Fruit fly (Drosophila melanogaster) whole organism, pupa: ENCODE measurements around the gene CG5849.

ENCODE experiments used
- CG10348 ChIP-seq: fragments of 200-800 bp; sonication (Bioruptor generic); IDR thresholded peaks from 2 replicates; pipeline ENCODE4 v1.3.6; 2022; ENCODE audit warnings: missing biosample characterization, missing genetic modification characterization
- CG12605 ChIP-seq: fragments of 200-800 bp; sonication (Bioruptor generic); IDR thresholded peaks from 2 replicates; pipeline ENCODE4 v1.3.6; 2022; ENCODE audit warnings: missing biosample characterization, missing genetic modification characterization
- CG13204 ChIP-seq: fragments of 200-800 bp; sonication (Bioruptor generic); optimal IDR thresholded peaks from 2 replicates; lab custom pipeline; 2018; ENCODE audit warnings: missing biosample characterization, mild to moderate bottlenecking, missing genetic modification characterization, moderate library complexity
- CG14655 ChIP-seq: fragments of 200-800 bp; sonication (Bioruptor generic); optimal IDR thresholded peaks from 3 replicates; lab custom pipeline; 2017; ENCODE audit warnings: mild to moderate bottlenecking, missing biosample characterization, missing genetic modification reagents, missing genetic modification characterization
- CG15710 ChIP-seq: fragments of 200-800 bp; sonication (Bioruptor generic); optimal IDR thresholded peaks from 2 replicates; lab custom pipeline; 2018; ENCODE audit warnings: missing biosample characterization, mild to moderate bottlenecking, missing genetic modification characterization, moderate library complexity
- CG17806 ChIP-seq: fragments of 200-800 bp; sonication (Bioruptor generic); optimal IDR thresholded peaks from 2 replicates; lab custom pipeline; 2018; ENCODE audit warnings: missing biosample characterization, mild to moderate bottlenecking, missing genetic modification characterization, moderate library complexity
- CG32121 ChIP-seq: fragments of 200-800 bp; sonication (Bioruptor generic); IDR thresholded peaks from 2 replicates; pipeline ENCODE4 v1.3.6; 2022; ENCODE audit warnings: missing biosample characterization, missing genetic modification characterization
- CG34367 ChIP-seq: fragments of 200-800 bp; sonication (Bioruptor generic); optimal IDR thresholded peaks from 2 replicates; lab custom pipeline; 2018; ENCODE audit warnings: missing biosample characterization, mild to moderate bottlenecking, missing genetic modification characterization
- CG4496 ChIP-seq: fragments of 200-800 bp; sonication (Bioruptor generic); IDR thresholded peaks from 3 replicates; pipeline ENCODE4 v1.3.6; 2022; ENCODE audit warnings: missing biosample characterization, missing genetic modification characterization
- CG8159 ChIP-seq: fragments of 200-800 bp; sonication (Bioruptor generic); optimal IDR thresholded peaks from 3 replicates; lab custom pipeline; 2018; ENCODE audit warnings: missing biosample characterization, mild to moderate bottlenecking, missing genetic modification characterization, moderate library complexity
- CG8301 ChIP-seq: fragments of 200-800 bp; sonication (Bioruptor generic); optimal IDR thresholded peaks from 2 replicates; lab custom pipeline; 2018; ENCODE audit warnings: missing biosample characterization, mild to moderate bottlenecking, missing genetic modification characterization
- CG9948 ChIP-seq: fragments of 200-800 bp; sonication (Bioruptor generic); optimal IDR thresholded peaks from 2 replicates; lab custom pipeline; 2018; ENCODE audit warnings: missing biosample characterization, mild to moderate bottlenecking, missing genetic modification characterization, moderate library complexity
- D1 ChIP-seq: fragments of 200-800 bp; sonication (Bioruptor generic); optimal IDR thresholded peaks from 2 replicates; lab custom pipeline; 2018; ENCODE audit warnings: missing biosample characterization, mild to moderate bottlenecking, missing genetic modification characterization, moderate library complexity
- EcR ChIP-seq: fragments of 200-800 bp; sonication (Bioruptor generic); optimal IDR thresholded peaks from 3 replicates; lab custom pipeline; 2019; ENCODE audit warnings: missing biosample characterization, missing genetic modification characterization, mild to moderate bottlenecking, moderate library complexity, missing genetic modification reagents
- Ets98B ChIP-seq: fragments of 200-800 bp; sonication (Bioruptor generic); IDR thresholded peaks from 2 replicates; pipeline ENCODE4 v1.3.6; 2022; ENCODE audit warnings: missing biosample characterization, missing genetic modification characterization
- Pif1A ChIP-seq: fragments of 200-800 bp; sonication (Bioruptor generic); optimal IDR thresholded peaks from 3 replicates; lab custom pipeline; 2016; ENCODE audit warnings: missing biosample characterization, missing genetic modification characterization
- Pif1B ChIP-seq: fragments of 200-800 bp; sonication (Bioruptor generic); optimal IDR thresholded peaks from 3 replicates; lab custom pipeline; 2016; ENCODE audit warnings: missing biosample characterization, missing genetic modification characterization
- Snoo ChIP-seq: fragments of 200-800 bp; sonication (Bioruptor generic); optimal IDR thresholded peaks from 3 replicates; lab custom pipeline; 2017; ENCODE audit warnings: missing biosample characterization, mild to moderate bottlenecking, missing genetic modification characterization, inconsistent platforms
- fd96Ca ChIP-seq: fragments of 200-800 bp; sonication (Bioruptor generic); IDR thresholded peaks from 3 replicates; pipeline ENCODE4 v1.3.6; 2022; ENCODE audit warnings: missing biosample characterization, missing genetic modification characterization
- gl ChIP-seq: fragments of 200-800 bp; sonication (Bioruptor generic); optimal IDR thresholded peaks from 2 replicates; lab custom pipeline; 2018; ENCODE audit warnings: missing biosample characterization, mild to moderate bottlenecking, missing genetic modification characterization
- rn ChIP-seq: fragments of 200-800 bp; sonication (Bioruptor generic); IDR thresholded peaks from 2 replicates; pipeline ENCODE4 v1.3.6; 2022; ENCODE audit warnings: missing biosample characterization, missing genetic modification characterization

Gene CG5849

dm6 chr3R:21739010-21739409 is 895 bp upstream of the CG5849 start, which contains the start of gene CG34034:
Gene CG34034 (minus strand): TSS chr3R:21739110.
- TF ChIP-seq CG13204 (no peak), CG34367 (tag; lab: Kevin White, UChicago) (no peak), CG15710 (tag; lab: Kevin White, UChicago) (no peak), CG4496 (GFP tag; lab: Robert Waterston, UW) (no peak), Pif1A (GFP tag; lab: Kevin White, UChicago) (no peak), CG8159 (tag; lab: Kevin White, UChicago) (no peak), rn (GFP tag; lab: Robert Waterston, UW) (no peak), CG12605 (GFP tag; lab: Robert Waterston, UW) (no peak), CG17806 (tag; lab: Kevin White, UChicago) (no peak), CG14655 (GFP tag; lab: Kevin White, UChicago) (no peak), D1 (tag; lab: Kevin White, UChicago) (no peak), EcR (GFP tag; lab: Kevin White, UChicago) (no peak)
- TF ChIP-seq, all 21 proteins: peak for 0

- TF ChIP-seq EcR (GFP tag; lab: Kevin White, UChicago) (peak; percentile 65), CG13204 (no peak)
Observed at dm6 chr3R:21740766-21741350, 953 bp downstream of the CG5849 start.

- no peak for TF ChIP-seq Pif1B (GFP tag; lab: Kevin White, UChicago)
- no peak for TF ChIP-seq CG32121 (GFP tag; lab: Robert Waterston, UW)
- no peak for TF ChIP-seq rn (GFP tag; lab: Robert Waterston, UW)
- no peak for TF ChIP-seq CG13204
- TF ChIP-seq CG10348 (GFP tag; lab: Robert Waterston, UW) = no peak
- TF ChIP-seq CG9948 (tag; lab: Kevin White, UChicago) = no peak
- TF ChIP-seq CG34367 (tag; lab: Kevin White, UChicago) = no peak
- TF ChIP-seq CG4496 (GFP tag; lab: Robert Waterston, UW) = no peak
- no peak for TF ChIP-seq D1 (tag; lab: Kevin White, UChicago)
- TF ChIP-seq fd96Ca (GFP tag; lab: Robert Waterston, UW) = no peak
- no peak for TF ChIP-seq Pif1A (GFP tag; lab: Kevin White, UChicago)
- TF ChIP-seq CG15710 (tag; lab: Kevin White, UChicago) = no peak
- no peak for TF ChIP-seq Ets98B (GFP tag; lab: Robert Waterston, UW)
- no peak for TF ChIP-seq CG14655 (GFP tag; lab: Kevin White, UChicago)
- no peak for TF ChIP-seq Snoo
- TF ChIP-seq, all 21 proteins: peak for 0
Observed at dm6 chr3R:21744988-21745387, 5.1 kb downstream of the CG5849 start, which contains the start of gene CG31343. Gene CG31343 (plus strand): TSS chr3R:21745266.

dm6 chr3R:21745887-21746286 is 6.0 kb downstream of the CG5849 start:
- TF ChIP-seq CG10348 (GFP tag; lab: Robert Waterston, UW) = no peak
- TF ChIP-seq CG14655 (GFP tag; lab: Kevin White, UChicago) = no peak
- no peak for TF ChIP-seq CG13204
- no peak for TF ChIP-seq Ets98B (GFP tag; lab: Robert Waterston, UW)
- no peak for TF ChIP-seq CG17806 (tag; lab: Kevin White, UChicago)
- no peak for TF ChIP-seq rn (GFP tag; lab: Robert Waterston, UW)
- TF ChIP-seq CG8301 (tag; lab: Kevin White, UChicago) = no peak
- no peak for TF ChIP-seq D1 (tag; lab: Kevin White, UChicago)
- no peak for TF ChIP-seq fd96Ca (GFP tag; lab: Robert Waterston, UW)
- no peak for TF ChIP-seq CG15710 (tag; lab: Kevin White, UChicago)
- no peak for TF ChIP-seq CG12605 (GFP tag; lab: Robert Waterston, UW)
- no peak for TF ChIP-seq CG34367 (tag; lab: Kevin White, UChicago)
- no peak for TF ChIP-seq Pif1A (GFP tag; lab: Kevin White, UChicago)
- TF ChIP-seq gl (tag; lab: Kevin White, UChicago) = no peak
- no peak for TF ChIP-seq Pif1B (GFP tag; lab: Kevin White, UChicago)
- TF ChIP-seq EcR (GFP tag; lab: Kevin White, UChicago) = no peak
- TF ChIP-seq Snoo = no peak

- TF ChIP-seq D1 (tag; lab: Kevin White, UChicago) (no peak), rn (GFP tag; lab: Robert Waterston, UW) (no peak), CG13204 (no peak), Snoo (no peak)
Observed at dm6 chr3R:21748954-21749920, 9.3 kb downstream of the CG5849 start, which contains the start of gene CG31233. Gene CG31233 (plus strand): TSS chr3R:21749853.

- TF ChIP-seq fd96Ca (GFP tag; lab: Robert Waterston, UW) (no peak), CG9948 (tag; lab: Kevin White, UChicago) (no peak), CG32121 (GFP tag; lab: Robert Waterston, UW) (no peak), gl (tag; lab: Kevin White, UChicago) (no peak), Pif1A (GFP tag; lab: Kevin White, UChicago) (no peak), CG14655 (GFP tag; lab: Kevin White, UChicago) (no peak), CG8159 (tag; lab: Kevin White, UChicago) (no peak), Snoo (no peak), rn (GFP tag; lab: Robert Waterston, UW) (no peak), CG13204 (no peak), Pif1B (GFP tag; lab: Kevin White, UChicago) (no peak), CG12605 (GFP tag; lab: Robert Waterston, UW) (no peak), CG34367 (tag; lab: Kevin White, UChicago) (no peak), EcR (GFP tag; lab: Kevin White, UChicago) (no peak), CG10348 (GFP tag; lab: Robert Waterston, UW) (no peak)
Observed at dm6 chr3R:21753099-21753498, 13.2 kb downstream of the CG5849 start.
